Worm (Caenorhabditis elegans) whole organism, L4/young adult: ENCODE results near the gene F58B3.6.

Experiments used
- W03F9.2 ChIP-seq: fragments of 150-350 bp; optimal IDR thresholded peaks from 2 replicates; lab custom pipeline; 2014; ENCODE audit warnings: missing biosample characterization, missing genetic modification characterization
- dao-5 ChIP-seq: sonication (generic microtip); optimal IDR thresholded peaks from 2 replicates; lab custom pipeline; 2016; ENCODE audit warnings: missing genotype, missing genetic modification characterization, moderate library complexity, missing compliant biosample characterization

DNA sequence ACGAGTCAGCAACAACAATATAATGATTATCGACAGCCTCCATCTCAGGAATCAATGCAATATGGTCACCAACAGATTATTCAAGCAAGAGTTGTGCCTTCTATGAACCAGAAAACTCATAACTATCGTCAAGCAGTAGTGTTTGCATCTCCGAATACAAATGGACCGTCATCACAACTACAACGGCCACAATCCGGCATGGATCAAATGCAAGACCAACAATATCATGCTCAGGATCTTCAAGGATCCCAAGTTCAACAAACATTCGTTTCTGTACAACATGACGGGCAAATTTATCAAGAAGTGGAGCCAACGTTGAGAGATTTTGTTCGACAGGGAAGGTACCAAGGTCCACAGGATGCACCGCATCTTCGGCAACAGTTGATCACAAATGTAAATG lies 39.4 kb upstream of the F58B3.6 start:
- no peak for TF ChIP-seq dao-5
- no peak for TF ChIP-seq W03F9.2
